Worm (Caenorhabditis elegans) whole organism, midembryonic: Measurements from ENCODE around the gene lgc-35.

Experiments used
- cog-1 ChIP-seq: sonication (generic microtip); optimal IDR thresholded peaks from 2 replicates; lab custom pipeline; 2016; ENCODE audit warnings: missing genetic modification characterization, missing compliant biosample characterization
- flt-1 ChIP-seq: fragments of 200-800 bp; sonication (Bioruptor generic); IDR thresholded peaks from 2 replicates; pipeline ENCODE4 v1.3.6; 2022; ENCODE audit warnings: missing genetic modification characterization, missing compliant biosample characterization
- tab-1 ChIP-seq: fragments of 200-800 bp; sonication (Bioruptor generic); IDR thresholded peaks from 2 replicates; pipeline ENCODE4 v1.3.6; 2022; ENCODE audit warnings: missing genetic modification characterization, missing compliant biosample characterization
- ztf-23 ChIP-seq: fragments of 200-800 bp; sonication (Bioruptor generic); IDR thresholded peaks from 2 replicates; pipeline ENCODE4 v1.3.6; 2022; ENCODE audit warnings: missing genetic modification reagents, missing genetic modification characterization, missing compliant biosample characterization

ce11 chrII:12805765-12806384, 34.1 kb downstream of the lgc-35 start:
- no peak for TF ChIP-seq flt-1 (GFP tag; lab: Robert Waterston, UW)
- TF ChIP-seq ztf-23 (GFP tag; lab: Robert Waterston, UW): no peak
- no peak for TF ChIP-seq cog-1 (tag; lab: Kevin White, UChicago)
- TF ChIP-seq tab-1: no peak
